Worm (Caenorhabditis elegans) whole organism, late embryonic: ENCODE results near the gene T28A11.4.

Experiments used
- C08G9.2 ChIP-seq: sonication (generic microtip); optimal IDR thresholded peaks from 2 replicates; lab custom pipeline; 2016; ENCODE audit warnings: mild to moderate bottlenecking, missing genetic modification characterization, moderate library complexity, missing compliant biosample characterization
- C38D4.7 ChIP-seq: fragments of 200-800 bp; sonication (Bioruptor generic); optimal IDR thresholded peaks from 2 replicates; lab custom pipeline; 2018; ENCODE audit warnings: mild to moderate bottlenecking, missing genetic modification characterization, moderate library complexity, missing compliant biosample characterization
- F13H6.1 ChIP-seq: sonication (generic microtip); optimal IDR thresholded peaks from 2 replicates; lab custom pipeline; 2016; ENCODE audit warnings: missing genetic modification characterization, missing compliant biosample characterization
- K02D7.2 ChIP-seq: sonication (generic microtip); optimal IDR thresholded peaks from 2 replicates; lab custom pipeline; 2017; ENCODE audit warnings: mild to moderate bottlenecking, missing genetic modification characterization, missing compliant biosample characterization
- ceh-14 ChIP-seq: sonication (generic microtip); optimal IDR thresholded peaks from 2 replicates; lab custom pipeline; 2016; ENCODE audit warnings: missing genotype, missing genetic modification characterization, missing compliant biosample characterization
- ceh-19 ChIP-seq: fragments of 200-800 bp; sonication (Bioruptor generic); optimal IDR thresholded peaks from 2 replicates; lab custom pipeline; 2018; ENCODE audit warnings: mild to moderate bottlenecking, missing genetic modification characterization, missing compliant biosample characterization
- ceh-22 ChIP-seq: sonication (generic microtip); optimal IDR thresholded peaks from 2 replicates; lab custom pipeline; 2017; ENCODE audit warnings: missing biosample characterization, missing genetic modification characterization
- ceh-34 ChIP-seq: sonication (generic microtip); optimal IDR thresholded peaks from 2 replicates; lab custom pipeline; 2016; ENCODE audit warnings: mild to moderate bottlenecking, missing genetic modification characterization, missing compliant biosample characterization
- ceh-6 ChIP-seq: fragments of 200-800 bp; sonication (Bioruptor generic); optimal IDR thresholded peaks from 2 replicates; lab custom pipeline; 2018; ENCODE audit warnings: mild to moderate bottlenecking, missing genetic modification characterization, missing compliant biosample characterization
- che-1 ChIP-seq: sonication (generic microtip); optimal IDR thresholded peaks from 2 replicates; lab custom pipeline; 2016; ENCODE audit warnings: mild to moderate bottlenecking, missing genetic modification characterization, missing compliant biosample characterization
- dmd-4 ChIP-seq: sonication (generic microtip); optimal IDR thresholded peaks from 2 replicates; lab custom pipeline; 2016; ENCODE audit warnings: borderline replicate concordance, missing genetic modification characterization, missing compliant biosample characterization
- dve-1 ChIP-seq: sonication (generic microtip); optimal IDR thresholded peaks from 2 replicates; lab custom pipeline; 2017; ENCODE audit warnings: antibody characterized with exemption, mild to moderate bottlenecking, missing genetic modification characterization, missing compliant biosample characterization
- eyg-1 ChIP-seq: sonication (generic microtip); optimal IDR thresholded peaks from 2 replicates; lab custom pipeline; 2016; ENCODE audit warnings: missing genotype, missing genetic modification characterization, missing compliant biosample characterization
- fkh-10 ChIP-seq: fragments of 150-350 bp; optimal IDR thresholded peaks from 2 replicates; lab custom pipeline; 2014; ENCODE audit warnings: missing biosample characterization, missing genetic modification reagents, missing genetic modification characterization
- fkh-6 ChIP-seq: sonication (generic microtip); optimal IDR thresholded peaks from 2 replicates; lab custom pipeline; 2016; ENCODE audit warnings: missing genetic modification characterization, missing compliant biosample characterization
- hlh-13 ChIP-seq: fragments of 200-800 bp; sonication (Bioruptor generic); optimal IDR thresholded peaks from 2 replicates; lab custom pipeline; 2018; ENCODE audit warnings: mild to moderate bottlenecking, missing genetic modification characterization, missing compliant biosample characterization
- hlh-15 ChIP-seq: sonication (generic microtip); optimal IDR thresholded peaks from 2 replicates; lab custom pipeline; 2016; ENCODE audit warnings: missing genetic modification characterization, missing compliant biosample characterization
- hlh-6 ChIP-seq: sonication (generic microtip); optimal IDR thresholded peaks from 2 replicates; lab custom pipeline; 2016; ENCODE audit warnings: missing genotype, missing genetic modification characterization, missing compliant biosample characterization
- hlh-8 ChIP-seq: sonication (generic microtip); optimal IDR thresholded peaks from 2 replicates; lab custom pipeline; 2016; ENCODE audit warnings: missing genotype, missing genetic modification characterization, missing compliant biosample characterization
- lin-11 ChIP-seq: fragments of 200-800 bp; sonication (Bioruptor generic); optimal IDR thresholded peaks from 2 replicates; lab custom pipeline; 2018; ENCODE audit warnings: mild to moderate bottlenecking, missing genetic modification characterization, missing compliant biosample characterization
- mec-3 ChIP-seq: sonication (generic microtip); optimal IDR thresholded peaks from 2 replicates; lab custom pipeline; 2016; ENCODE audit warnings: borderline replicate concordance, missing genetic modification characterization, missing compliant biosample characterization
- npax-4 ChIP-seq: sonication (generic microtip); optimal IDR thresholded peaks from 2 replicates; lab custom pipeline; 2016; ENCODE audit warnings: missing genetic modification characterization, missing compliant biosample characterization
- odd-2 ChIP-seq: sonication (generic microtip); optimal IDR thresholded peaks from 2 replicates; lab custom pipeline; 2017; ENCODE audit warnings: antibody characterized with exemption, mild to moderate bottlenecking, missing genetic modification characterization, missing compliant biosample characterization
- pag-3 ChIP-seq: sonication (generic microtip); optimal IDR thresholded peaks from 2 replicates; lab custom pipeline; 2016; ENCODE audit warnings: missing compliant biosample characterization, missing genetic modification characterization, borderline replicate concordance
- pax-1 ChIP-seq: fragments of 150-350 bp; optimal IDR thresholded peaks from 2 replicates; lab custom pipeline; 2014; ENCODE audit warnings: missing biosample characterization, missing genetic modification characterization
- pros-1 ChIP-seq: fragments of 150-350 bp; optimal IDR thresholded peaks from 2 replicates; lab custom pipeline; 2014; ENCODE audit warnings: missing biosample characterization, missing genetic modification reagents, missing genetic modification characterization
- ref-2 ChIP-seq: sonication (generic microtip); optimal IDR thresholded peaks from 2 replicates; lab custom pipeline; 2016; ENCODE audit warnings: missing genetic modification characterization, missing compliant biosample characterization
- sdc-2 ChIP-seq: sonication (generic microtip); optimal IDR thresholded peaks from 2 replicates; lab custom pipeline; 2016; ENCODE audit warnings: missing genotype, missing genetic modification characterization, missing compliant biosample characterization
- syd-9 ChIP-seq: sonication (generic microtip); optimal IDR thresholded peaks from 2 replicates; lab custom pipeline; 2016; ENCODE audit warnings: mild to moderate bottlenecking, missing genetic modification characterization, moderate library complexity, missing compliant biosample characterization
- tbx-7 ChIP-seq: sonication (generic microtip); optimal IDR thresholded peaks from 2 replicates; lab custom pipeline; 2016; ENCODE audit warnings: missing genotype, missing genetic modification characterization, missing compliant biosample characterization
- unc-42 ChIP-seq: sonication (generic microtip); optimal IDR thresholded peaks from 2 replicates; lab custom pipeline; 2016; ENCODE audit warnings: missing genotype, missing genetic modification characterization, missing compliant biosample characterization
- unc-86 ChIP-seq: sonication (generic microtip); optimal IDR thresholded peaks from 2 replicates; lab custom pipeline; 2016; ENCODE audit warnings: missing genetic modification characterization, missing compliant biosample characterization
- zip-5 ChIP-seq: sonication (generic microtip); optimal IDR thresholded peaks from 2 replicates; lab custom pipeline; 2016; ENCODE audit warnings: missing genetic modification characterization, missing compliant biosample characterization

T28A11.4 gene

ce11 chrV:3275033-3275432 is 1.2 kb downstream of the T28A11.4 start, which contains the start of gene T28A11.3:
TSS of gene T28A11.3 (plus strand) at chrV:3275333.
- TF ChIP-seq lin-11 (tag; lab: Kevin White, UChicago) (no peak), sdc-2 (tag; lab: Kevin White, UChicago) (no peak), hlh-15 (no peak), fkh-10 (GFP tag; lab: Kevin White, UChicago) (no peak), hlh-8 (tag; lab: Kevin White, UChicago) (no peak), pax-1 (no peak), ceh-19 (GFP tag; lab: Kevin White, UChicago) (no peak), che-1 (tag; lab: Kevin White, UChicago) (no peak)

DNA sequence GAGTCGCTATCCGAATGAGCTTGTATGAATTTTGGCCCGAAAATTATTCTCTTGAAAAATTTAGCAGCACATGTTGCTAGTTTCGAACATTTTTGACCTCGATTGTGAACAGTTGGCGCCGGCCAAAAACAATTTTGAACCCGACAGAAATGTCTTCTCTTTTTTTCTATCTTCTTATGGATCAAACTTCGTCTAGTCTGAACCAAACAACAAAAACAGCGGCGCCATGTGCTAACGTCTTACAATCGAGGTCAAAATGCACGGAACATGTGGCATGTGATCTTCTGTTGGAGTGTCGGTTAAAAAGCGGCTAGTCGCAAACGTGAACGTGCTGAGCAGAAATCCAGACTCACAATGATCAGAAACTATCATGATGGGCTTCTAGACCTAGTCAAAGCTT is 2.3 kb downstream of the T28A11.4 start:
- TF ChIP-seq pag-3, result no peak

ce11 chrV:3278101-3278639 is 4.3 kb downstream of the T28A11.4 start, which contains the start of gene fbxa-64:
TSS of gene fbxa-64 (minus strand) at chrV:3278151.
- TF ChIP-seq hlh-8 (tag; lab: Kevin White, UChicago) (no peak), ceh-19 (GFP tag; lab: Kevin White, UChicago) (no peak), mec-3 (no peak), zip-5 (tag; lab: Kevin White, UChicago) (no peak), unc-42 (tag; lab: Kevin White, UChicago) (no peak), pros-1 (tag; lab: Kevin White, UChicago) (no peak), syd-9 (tag; lab: Kevin White, UChicago) (no peak), pag-3 (no peak), pax-1 (no peak), dve-1 (tag; lab: Kevin White, UChicago) (no peak), npax-4 (tag; lab: Kevin White, UChicago) (no peak)

DNA sequence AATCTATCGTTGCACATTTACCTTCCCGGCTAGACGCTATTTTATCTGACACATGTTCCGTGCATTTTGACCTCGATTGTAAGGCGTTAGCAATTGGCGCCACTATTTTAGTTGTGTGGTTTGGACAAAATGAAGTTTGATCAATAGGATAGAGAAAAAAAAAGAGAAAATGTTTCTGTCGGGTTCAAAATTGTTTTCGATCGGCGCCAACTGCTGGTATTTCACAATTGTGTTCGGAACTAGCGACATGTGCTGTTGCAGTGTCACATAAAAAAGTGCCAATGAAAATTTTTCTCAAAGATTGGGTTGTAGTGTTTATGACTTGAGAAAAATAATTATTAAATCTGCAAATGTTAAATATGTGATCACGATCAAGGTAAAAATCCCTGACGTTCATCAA is 5.3 kb downstream of the T28A11.4 start:
- TF ChIP-seq pros-1 (tag; lab: Kevin White, UChicago) (no peak), tbx-7 (no peak), ref-2 (tag; lab: Kevin White, UChicago) (no peak)
- TF ChIP-seq, all 69 proteins: peak for 0

DNA sequence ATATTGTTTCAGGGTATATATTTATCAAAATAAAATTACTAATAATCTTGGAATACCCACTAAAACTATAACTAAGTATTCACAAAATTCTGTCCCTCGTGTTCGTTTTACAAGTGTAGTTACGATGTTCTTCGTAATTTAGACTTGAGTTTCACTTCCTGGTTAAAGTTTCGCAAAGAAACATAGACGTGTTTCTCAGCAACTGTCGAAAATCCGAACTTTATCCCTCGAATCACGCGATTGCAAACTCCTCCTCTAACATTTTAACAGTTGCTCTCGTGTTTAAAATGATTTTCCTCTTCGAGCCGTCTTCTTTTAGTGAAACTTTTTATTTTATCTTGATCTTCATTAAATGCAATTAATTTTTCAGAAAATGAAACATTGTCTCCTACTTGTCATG is 6.2 kb downstream of the T28A11.4 start, which contains the start of gene T28A11.2:
Gene T28A11.2 (plus strand): TSS at position 371 of the 400 bp plus-strand sequence.
- no peak for TF ChIP-seq C08G9.2 (tag; lab: Kevin White, UChicago)
- no peak for TF ChIP-seq unc-86 (tag; lab: Kevin White, UChicago)
- TF ChIP-seq fkh-10 (GFP tag; lab: Kevin White, UChicago), result no peak
- TF ChIP-seq hlh-13, result no peak
- TF ChIP-seq dmd-4 (tag; lab: Kevin White, UChicago), result no peak
- no peak for TF ChIP-seq lin-11 (tag; lab: Kevin White, UChicago)
- no peak for TF ChIP-seq K02D7.2 (tag; lab: Kevin White, UChicago)
- no peak for TF ChIP-seq eyg-1
- TF ChIP-seq ceh-22, result no peak
- TF ChIP-seq syd-9 (tag; lab: Kevin White, UChicago), result no peak
- TF ChIP-seq npax-4 (tag; lab: Kevin White, UChicago), result no peak
- no peak for TF ChIP-seq fkh-6 (tag; lab: Kevin White, UChicago)
- TF ChIP-seq, all 69 proteins: peak for 0

DNA sequence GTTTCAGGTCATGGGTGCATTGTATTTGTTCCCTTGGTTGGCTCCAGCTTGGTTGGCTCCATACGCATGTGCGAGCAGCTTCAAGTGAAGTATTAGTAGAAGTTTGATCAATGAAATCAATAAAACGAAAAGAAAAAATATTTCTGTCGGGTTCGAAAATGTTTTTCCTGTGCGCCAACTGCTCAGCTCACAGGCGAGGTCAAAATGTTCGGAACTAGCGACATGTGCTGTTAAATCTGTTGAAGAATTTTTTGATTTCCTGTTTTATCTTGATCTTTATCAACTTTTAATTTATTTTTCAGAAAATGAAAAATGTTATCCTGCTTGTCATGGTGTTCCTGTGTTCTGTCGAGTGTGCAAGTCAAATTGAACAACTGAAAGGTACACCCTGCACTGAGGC is 7.7 kb downstream of the T28A11.4 start, which contains the start of gene T28A11.25:
Gene T28A11.25 (plus strand): TSS at position 301 of the 400 bp plus-strand sequence.
- TF ChIP-seq ceh-14 (no peak), ceh-6 (GFP tag; lab: Kevin White, UChicago) (no peak), C38D4.7 (GFP tag; lab: Kevin White, UChicago) (no peak), odd-2 (no peak), ceh-34 (tag; lab: Kevin White, UChicago) (no peak), C08G9.2 (tag; lab: Kevin White, UChicago) (no peak), hlh-6 (tag; lab: Kevin White, UChicago) (no peak), F13H6.1 (tag; lab: Kevin White, UChicago) (no peak), ceh-19 (GFP tag; lab: Kevin White, UChicago) (no peak), npax-4 (tag; lab: Kevin White, UChicago) (no peak)
